Fruit fly (Drosophila melanogaster) whole organism, wandering third instar larva: ENCODE measurements around the gene CG34290.

Experiments used
- Abd-B ChIP-seq: fragments of >200 bp; optimal IDR thresholded peaks from 2 replicates; lab custom pipeline; 2017; ENCODE audit warnings: missing biosample characterization, missing genetic modification characterization
- HLH106 ChIP-seq: fragments of 200-800 bp; optimal IDR thresholded peaks from 3 replicates; lab custom pipeline; 2019; ENCODE audit warnings: missing biosample characterization, mild to moderate bottlenecking, missing genetic modification characterization, moderate library complexity
- Hr78 ChIP-seq: fragments of >200 bp; optimal IDR thresholded peaks from 2 replicates; lab custom pipeline; 2017; ENCODE audit warnings: missing biosample characterization, missing genetic modification characterization
- Myc ChIP-seq: fragments of >200 bp; optimal IDR thresholded peaks from 2 replicates; lab custom pipeline; 2017
- Sp1 ChIP-seq: fragments of 200-800 bp; sonication (Bioruptor generic); optimal IDR thresholded peaks from 3 replicates; lab custom pipeline; 2019; ENCODE audit warnings: missing biosample characterization, mild to moderate bottlenecking, missing genetic modification characterization, moderate library complexity
- dmrt93B ChIP-seq: fragments of 200-800 bp; sonication (Bioruptor generic); optimal IDR thresholded peaks from 2 replicates; lab custom pipeline; 2018; ENCODE audit warnings: missing biosample characterization, mild to moderate bottlenecking, missing genetic modification characterization
- dsf ChIP-seq: sonication (Bioruptor generic); optimal IDR thresholded peaks from 2 replicates; lab custom pipeline; 2016; ENCODE audit warnings: missing biosample characterization, missing genetic modification characterization, borderline replicate concordance
- foxo ChIP-seq, 2 experiments: fragments of 200-800 bp; sonication (Bioruptor generic); optimal IDR thresholded peaks; 2 replicates in 1 of 2; 3 replicates in 1 of 2; lab custom pipeline; 2016 to 2017; ENCODE audit warnings: missing biosample characterization in 2 of 2, missing genetic modification characterization in 2 of 2
- h ChIP-seq: fragments of 200-800 bp; sonication (Bioruptor generic); optimal IDR thresholded peaks from 3 replicates; lab custom pipeline; 2016; ENCODE audit warnings: missing biosample characterization, mild to moderate bottlenecking, missing genetic modification characterization
- jim ChIP-seq: fragments of 175-275, 200-325 bp; sonication (Bioruptor generic); optimal IDR thresholded peaks from 2 replicates; lab custom pipeline; 2016; ENCODE audit warnings: missing biosample characterization, mild to moderate bottlenecking, missing genetic modification characterization
- pan ChIP-seq: fragments of >200 bp; optimal IDR thresholded peaks from 2 replicates; lab custom pipeline; 2017
- sage ChIP-seq: fragments of 200-800 bp; sonication (Bioruptor generic); optimal IDR thresholded peaks from 2 replicates; lab custom pipeline; 2016; ENCODE audit warnings: missing biosample characterization, mild to moderate bottlenecking, missing genetic modification characterization
- usp ChIP-seq: fragments of >200 bp; optimal IDR thresholded peaks from 2 replicates; lab custom pipeline; 2017; ENCODE audit warnings: missing biosample characterization, missing genetic modification characterization
- woc ChIP-seq: sonication (Bioruptor generic); optimal IDR thresholded peaks from 2 replicates; lab custom pipeline; 2016; ENCODE audit warnings: missing biosample characterization, mild to moderate bottlenecking, missing genetic modification characterization

- TF ChIP-seq foxo (GFP tag; optimal IDR thresholded peaks at IDR 0.05; lab: Kevin White, UChicago) (peak in 1 of 2 experiments; percentile 22), dmrt93B (no peak), Hr78 (GFP tag; lab: Kevin White, UChicago) (no peak), h (peak; percentile 37), jim (GFP tag; lab: Kevin White, UChicago) (no peak), Abd-B (no peak), sage (GFP tag; lab: Kevin White, UChicago) (no peak), HLH106 (tag; lab: Kevin White, UChicago) (no peak), usp (no peak), Sp1 (GFP tag; lab: Kevin White, UChicago) (peak; percentile 28), Myc (lab: Kevin White, UChicago) (no peak), woc (GFP tag; lab: Kevin White, UChicago) (no peak), dsf (GFP tag; lab: Kevin White, UChicago) (no peak), pan (lab: Kevin White, UChicago) (no peak)
These were observed 16.8 kb downstream of the CG34290 start, which contains the start of gene Orct2 for dm6 chr3R:24272775-24273290.
